Worm (Caenorhabditis elegans): ENCODE data around the gene R07E5.5.

DNA sequence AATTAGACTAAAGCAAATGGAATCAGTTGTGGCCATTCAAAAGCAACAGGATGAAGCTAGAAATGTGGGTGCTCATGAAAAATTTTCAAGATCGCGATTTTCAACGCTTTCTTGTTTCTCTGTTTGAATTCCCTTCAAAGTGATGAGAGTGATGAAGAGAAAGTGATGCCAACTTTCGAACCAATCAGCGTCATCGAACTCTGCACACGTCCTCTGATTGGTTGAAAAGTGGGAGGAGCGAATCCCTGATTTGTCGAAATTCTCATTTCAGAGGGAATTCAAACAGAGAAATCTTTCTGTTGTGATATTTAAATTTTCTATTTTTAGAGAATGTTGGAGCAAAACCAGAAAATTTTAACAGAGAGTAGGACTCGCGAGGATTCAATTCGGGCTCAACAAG is 15.1 kb upstream of the R07E5.5 start:
- TF ChIP-seq sptf-2 (GFP tag; optimal IDR thresholded peaks at IDR 0.05) (no peak), attf-3 (GFP tag; conservative IDR thresholded peaks at IDR 0.05) (no peak), snpc-4 (GFP tag; optimal IDR thresholded peaks at IDR 0.05) (no peak), snpc-4 (tag; optimal IDR thresholded peaks at IDR 0.05) (no peak)
